Fruit fly (Drosophila melanogaster): Measurements from ENCODE around the gene CG7707.

DNA sequence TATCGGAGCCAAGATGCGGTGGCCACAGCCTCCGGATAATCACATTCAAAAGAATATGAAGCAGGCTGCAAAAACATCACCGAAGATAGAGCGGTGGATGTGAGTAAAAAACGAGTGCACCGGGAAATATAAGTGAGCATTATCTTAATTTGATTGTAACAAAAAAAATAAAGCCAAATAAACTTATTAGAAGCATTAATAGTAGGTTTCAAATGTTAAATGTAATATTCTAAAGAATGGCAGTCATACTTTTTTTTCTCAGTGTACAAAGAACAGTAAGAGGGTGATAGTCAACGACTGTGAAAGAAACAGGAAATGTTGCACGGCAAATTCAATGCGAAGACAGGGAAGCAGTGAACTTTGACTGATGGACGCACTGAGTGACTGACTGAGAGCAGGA is 27.0 kb upstream of the CG7707 start:
- TF ChIP-seq HLH106 (tag; optimal IDR thresholded peaks at IDR 0.05) (peak; percentile 10), CrebA (GFP tag; optimal IDR thresholded peaks at IDR 0.05; ENCODE audit: borderline replicate concordance) (no peak), jim (GFP tag; optimal IDR thresholded peaks at IDR 0.05) (no peak), usp (GFP tag; optimal IDR thresholded peaks at IDR 0.05) (no peak), br (GFP tag; optimal IDR thresholded peaks at IDR 0.05) (no peak), Rel (GFP tag; optimal IDR thresholded peaks at IDR 0.05) (no peak), Rel (tag; optimal IDR thresholded peaks at IDR 0.05) (no peak), h (GFP tag; optimal IDR thresholded peaks at IDR 0.05) (peak; percentile 20), pan (optimal IDR thresholded peaks at IDR 0.05) (no peak), rgr (GFP tag; optimal IDR thresholded peaks at IDR 0.05) (no peak), fru (GFP tag; optimal IDR thresholded peaks at IDR 0.05) (no peak)
